Fruit fly (Drosophila melanogaster) whole organism, embryonic: ENCODE data around the gene ppk13.

Experiments
- Aef1 ChIP-seq: fragments of 200-800 bp; sonication (Bioruptor generic); IDR thresholded peaks from 3 replicates; pipeline ENCODE4 v1.3.6; 2022; ENCODE audit warnings: missing biosample characterization, missing genetic modification characterization
- CG10431 ChIP-seq: fragments of 200-800 bp; sonication (Bioruptor generic); optimal IDR thresholded peaks from 3 replicates; lab custom pipeline; 2018; ENCODE audit warnings: missing biosample characterization, mild to moderate bottlenecking, missing genetic modification characterization
- CG10543 ChIP-seq: fragments of 200-800 bp; sonication (Bioruptor generic); optimal IDR thresholded peaks from 3 replicates; lab custom pipeline; 2017; ENCODE audit warnings: missing biosample characterization, mild to moderate bottlenecking, missing genetic modification characterization, moderate library complexity
- CG11696 ChIP-seq: fragments of 200-800 bp; sonication (Bioruptor generic); IDR thresholded peaks from 2 replicates; pipeline ENCODE4 v1.3.6; 2022; ENCODE audit warnings: missing biosample characterization, missing genetic modification characterization
- CG13894 ChIP-seq: fragments of 200-800 bp; sonication (Bioruptor generic); optimal IDR thresholded peaks from 3 replicates; lab custom pipeline; 2018; ENCODE audit warnings: missing biosample characterization, mild to moderate bottlenecking, missing genetic modification characterization, moderate library complexity
- CG16863 ChIP-seq: fragments of 200-800 bp; sonication (Bioruptor generic); optimal IDR thresholded peaks from 3 replicates; lab custom pipeline; 2016; ENCODE audit warnings: missing biosample characterization, missing genetic modification characterization
- CG17186 ChIP-seq: fragments of 200-800 bp; sonication (Bioruptor generic); optimal IDR thresholded peaks from 3 replicates; lab custom pipeline; 2017; ENCODE audit warnings: missing biosample characterization, missing genetic modification reagents, missing genetic modification characterization
- CG17328 ChIP-seq: fragments of 200-800 bp; sonication (Bioruptor generic); IDR thresholded peaks from 2 replicates; pipeline ENCODE4 v1.3.6; 2022; ENCODE audit warnings: missing biosample characterization, missing genetic modification characterization
- CG17912 ChIP-seq: fragments of 200-800 bp; sonication (Bioruptor generic); optimal IDR thresholded peaks from 2 replicates; lab custom pipeline; 2018; ENCODE audit warnings: missing biosample characterization, mild to moderate bottlenecking, missing genetic modification characterization
- CG18262 ChIP-seq: fragments of 200-800 bp; optimal IDR thresholded peaks from 3 replicates; lab custom pipeline; 2019; ENCODE audit warnings: missing biosample characterization, mild to moderate bottlenecking, missing genetic modification characterization, moderate library complexity
- CG34376 ChIP-seq: fragments of 200-800 bp; sonication (Bioruptor generic); optimal IDR thresholded peaks from 2 replicates; lab custom pipeline; 2018; ENCODE audit warnings: missing biosample characterization, mild to moderate bottlenecking, missing genetic modification characterization
- CG4282 ChIP-seq: fragments of 200-800 bp; sonication (Bioruptor generic); optimal IDR thresholded peaks from 2 replicates; lab custom pipeline; 2016; ENCODE audit warnings: missing biosample characterization, missing genetic modification characterization
- CG4617 ChIP-seq: fragments of 200-800 bp; sonication (Bioruptor generic); optimal IDR thresholded peaks from 3 replicates; lab custom pipeline; 2016; ENCODE audit warnings: missing biosample characterization, missing genetic modification characterization, borderline replicate concordance
- CG6254 ChIP-seq: fragments of 200-800 bp; sonication (Bioruptor generic); optimal IDR thresholded peaks from 3 replicates; lab custom pipeline; 2017; ENCODE audit warnings: mild to moderate bottlenecking, missing biosample characterization, missing genetic modification reagents, missing genetic modification characterization
- CG7786 ChIP-seq: fragments of 200-800 bp; sonication (Bioruptor generic); optimal IDR thresholded peaks from 2 replicates; lab custom pipeline; 2016; ENCODE audit warnings: missing biosample characterization, missing genetic modification characterization
- CG8089 ChIP-seq: fragments of 200-800 bp; sonication (Bioruptor generic); optimal IDR thresholded peaks from 3 replicates; lab custom pipeline; 2016; ENCODE audit warnings: missing biosample characterization, missing genetic modification characterization
- D19B ChIP-seq: fragments of 200-800 bp; sonication (Bioruptor generic); optimal IDR thresholded peaks from 2 replicates; lab custom pipeline; 2017; ENCODE audit warnings: missing biosample characterization, mild to moderate bottlenecking, missing genetic modification characterization
- Dad ChIP-seq: fragments of 200-800 bp; sonication (Bioruptor generic); optimal IDR thresholded peaks from 3 replicates; lab custom pipeline; 2016; ENCODE audit warnings: missing biosample characterization, missing genetic modification characterization
- Fer3 ChIP-seq: fragments of 200-800 bp; sonication (Bioruptor generic); optimal IDR thresholded peaks from 2 replicates; lab custom pipeline; 2018; ENCODE audit warnings: missing biosample characterization, mild to moderate bottlenecking, missing genetic modification characterization, moderate library complexity
- GATAe ChIP-seq: fragments of 200-800 bp; sonication (Bioruptor generic); conservative IDR thresholded peaks from 2 replicates; pipeline ENCODE4 v1.3.6; 2022; ENCODE audit warnings: missing biosample characterization, missing genetic modification characterization
- Gsc ChIP-seq: fragments of 200-800 bp; sonication (Bioruptor generic); IDR thresholded peaks from 2 replicates; pipeline ENCODE4 v1.3.6; 2022; ENCODE audit warnings: missing biosample characterization, missing genetic modification characterization
- H2.0 ChIP-seq: fragments of 200-800 bp; sonication (Bioruptor generic); IDR thresholded peaks from 2 replicates; pipeline ENCODE4 v1.3.6; 2022; ENCODE audit warnings: missing biosample characterization, missing genetic modification characterization
- Kr ChIP-seq: fragments of 200-800 bp; sonication (Bioruptor generic); optimal IDR thresholded peaks from 2 replicates; lab custom pipeline; 2017; ENCODE audit warnings: missing biosample characterization, mild to moderate bottlenecking, missing genetic modification characterization
- Stat92E ChIP-seq, 3 experiments: fragments of >200 bp in 2 of 3; fragments of 200-800 bp in 1 of 3; sonication (Bioruptor generic) in 1 of 3; optimal IDR thresholded peaks; 2 replicates each; lab custom pipeline; 2017 to 2019; ENCODE audit warnings: missing biosample characterization in 3 of 3, missing genetic modification characterization in 3 of 3, mild to moderate bottlenecking in 1 of 3, moderate library complexity in 1 of 3
- Usf ChIP-seq: fragments of 200-800 bp; sonication (Bioruptor generic); optimal IDR thresholded peaks from 2 replicates; lab custom pipeline; 2017; ENCODE audit warnings: missing genotype, missing biosample characterization, missing genetic modification characterization
- bowl ChIP-seq: fragments of 200-800 bp; sonication (Bioruptor generic); IDR thresholded peaks from 2 replicates; pipeline ENCODE4 v1.3.6; 2022; ENCODE audit warnings: missing biosample characterization, missing genetic modification characterization
- btn ChIP-seq: fragments of 200-800 bp; sonication (Bioruptor generic); optimal IDR thresholded peaks from 2 replicates; lab custom pipeline; 2016; ENCODE audit warnings: missing biosample characterization, missing genetic modification characterization
- caup ChIP-seq: fragments of 200-800 bp; sonication (Bioruptor generic); optimal IDR thresholded peaks from 3 replicates; lab custom pipeline; 2017; ENCODE audit warnings: missing biosample characterization, mild to moderate bottlenecking, missing genetic modification characterization, moderate library complexity; ENCODE audit not compliant: severe bottlenecking
- crol ChIP-seq: fragments of 200-800 bp; sonication (Bioruptor generic); IDR thresholded peaks from 2 replicates; pipeline ENCODE4 v1.3.6; 2022; ENCODE audit warnings: missing biosample characterization, missing genetic modification characterization
- dan ChIP-seq: fragments of 200-800 bp; sonication (Bioruptor generic); IDR thresholded peaks from 2 replicates; pipeline ENCODE4 v1.3.6; 2022; ENCODE audit warnings: missing biosample characterization, missing genetic modification characterization
- en ChIP-seq: fragments of 200-800 bp; sonication (Bioruptor generic); optimal IDR thresholded peaks from 2 replicates; lab custom pipeline; 2016; ENCODE audit warnings: missing biosample characterization, missing genetic modification characterization
- eve ChIP-seq, 2 experiments: fragments of >200 bp; optimal IDR thresholded peaks; 2 replicates each; lab custom pipeline; 2017; ENCODE audit warnings: missing biosample characterization in 2 of 2, missing genetic modification characterization in 2 of 2
- exex ChIP-seq: fragments of 200-800 bp; sonication (Bioruptor generic); optimal IDR thresholded peaks from 4 replicates; lab custom pipeline; 2018; ENCODE audit warnings: missing biosample characterization, mild to moderate bottlenecking, missing genetic modification characterization, moderate library complexity
- gce ChIP-seq: fragments of 200-800 bp; sonication (Bioruptor generic); IDR thresholded peaks from 3 replicates; pipeline ENCODE4 v1.3.6; 2022; ENCODE audit warnings: missing biosample characterization, missing genetic modification characterization
- grn ChIP-seq: fragments of 200-800 bp; sonication (Bioruptor generic); optimal IDR thresholded peaks from 3 replicates; lab custom pipeline; 2017; ENCODE audit warnings: missing biosample characterization, missing genetic modification characterization
- gt ChIP-seq: fragments of 200-800 bp; sonication (Bioruptor generic); IDR thresholded peaks from 2 replicates; pipeline ENCODE4 v1.3.6; 2022; ENCODE audit warnings: missing biosample characterization, missing genetic modification characterization
- h ChIP-seq: fragments of >200 bp; optimal IDR thresholded peaks from 2 replicates; lab custom pipeline; 2017
- kay ChIP-seq: fragments of 200-800 bp; sonication (Bioruptor generic); optimal IDR thresholded peaks from 2 replicates; lab custom pipeline; 2016; ENCODE audit warnings: missing biosample characterization, missing genetic modification characterization
- ken ChIP-seq: fragments of 200-800 bp; sonication (Bioruptor generic); IDR thresholded peaks from 3 replicates; pipeline ENCODE4 v1.3.6; 2022; ENCODE audit warnings: missing biosample characterization, missing genetic modification characterization
- lab ChIP-seq: fragments of 200-800 bp; sonication (Bioruptor generic); optimal IDR thresholded peaks from 3 replicates; lab custom pipeline; 2017; ENCODE audit warnings: missing biosample characterization, missing genetic modification characterization, mild to moderate bottlenecking, moderate library complexity, missing genetic modification reagents
- lbe ChIP-seq: fragments of 200-800 bp; sonication (Bioruptor generic); optimal IDR thresholded peaks from 2 replicates; lab custom pipeline; 2016; ENCODE audit warnings: missing biosample characterization, mild to moderate bottlenecking, missing genetic modification characterization
- lola ChIP-seq, 3 experiments: fragments of >200 bp in 2 of 3; fragments of 200-800 bp in 1 of 3; sonication (Bioruptor generic) in 1 of 3; optimal IDR thresholded peaks; 2 replicates each; lab custom pipeline; 2017 to 2019; ENCODE audit warnings: missing biosample characterization in 3 of 3, missing genetic modification characterization in 3 of 3, mild to moderate bottlenecking in 1 of 3, moderate library complexity in 1 of 3
- mirr ChIP-seq: fragments of 200-800 bp; sonication (Bioruptor generic); optimal IDR thresholded peaks from 3 replicates; lab custom pipeline; 2018; ENCODE audit warnings: missing biosample characterization, mild to moderate bottlenecking, missing genetic modification characterization
- nerfin-1 ChIP-seq: fragments of 200-800 bp; sonication (Bioruptor generic); optimal IDR thresholded peaks from 3 replicates; lab custom pipeline; 2019; ENCODE audit warnings: missing biosample characterization, mild to moderate bottlenecking, missing genetic modification characterization, moderate library complexity
- pzg ChIP-seq: fragments of 200-800 bp; sonication (Bioruptor generic); optimal IDR thresholded peaks from 3 replicates; lab custom pipeline; 2018; ENCODE audit warnings: missing biosample characterization, mild to moderate bottlenecking, missing genetic modification characterization, moderate library complexity
- sens ChIP-seq: fragments of 200-800 bp; sonication (Bioruptor generic); peaks from one replicate; lab custom pipeline; 2016; ENCODE audit warnings: missing biosample characterization, missing genetic modification characterization
- sima ChIP-seq: fragments of 200-800 bp; sonication (Bioruptor generic); optimal IDR thresholded peaks from 2 replicates; lab custom pipeline; 2016; ENCODE audit warnings: missing biosample characterization, missing genetic modification characterization
- sqz ChIP-seq: fragments of 200-800 bp; sonication (Bioruptor generic); optimal IDR thresholded peaks from 3 replicates; lab custom pipeline; 2018; ENCODE audit warnings: missing biosample characterization, mild to moderate bottlenecking, missing genetic modification characterization
- vvl ChIP-seq: fragments of 200-800 bp; sonication (Bioruptor generic); IDR thresholded peaks from 2 replicates; pipeline ENCODE4 v1.3.6; 2022; ENCODE audit warnings: missing biosample characterization, missing genetic modification characterization

The ppk13 gene

dm6 chr2L:21062611-21063010, 25.9 kb downstream of the ppk13 start (continued):
- TF ChIP-seq CG17328 (GFP tag; lab: Robert Waterston, UW): no peak
- TF ChIP-seq Fer3 (tag; lab: Kevin White, UChicago): no peak
- no peak for TF ChIP-seq sima (GFP tag; lab: Kevin White, UChicago)
- no peak for TF ChIP-seq Stat92E (GFP tag; optimal IDR thresholded peaks at IDR 0.05; lab: Kevin White, UChicago)
- TF ChIP-seq vvl (GFP tag; lab: Robert Waterston, UW): peak; percentile 55; the same call in 1 of the 2 replicates
- no peak for TF ChIP-seq Gsc (GFP tag; lab: Robert Waterston, UW)
- no peak for TF ChIP-seq dan (GFP tag; lab: Robert Waterston, UW)
- TF ChIP-seq CG13894: peak; percentile 78

dm6 chr2L:21061591-21061990, 27.0 kb downstream of the ppk13 start:
- TF ChIP-seq ken (GFP tag; lab: Robert Waterston, UW): no peak
- no peak for TF ChIP-seq CG10431 (GFP tag; lab: Kevin White, UChicago)
- TF ChIP-seq lbe (GFP tag; lab: Kevin White, UChicago): no peak
- TF ChIP-seq CG6254 (GFP tag; lab: Kevin White, UChicago): no peak
- TF ChIP-seq CG4617 (GFP tag; lab: Kevin White, UChicago): no peak
- no peak for TF ChIP-seq CG17912 (GFP tag; lab: Kevin White, UChicago)
- TF ChIP-seq CG4282: no peak
- TF ChIP-seq D19B (GFP tag; lab: Kevin White, UChicago): no peak
- no peak for TF ChIP-seq sqz (GFP tag; lab: Kevin White, UChicago)
- no peak for TF ChIP-seq bowl
- no peak for TF ChIP-seq Kr (GFP tag; lab: Kevin White, UChicago)
- no peak for TF ChIP-seq kay (GFP tag; lab: Kevin White, UChicago)
- no peak for TF ChIP-seq pzg (GFP tag; lab: Kevin White, UChicago)
- TF ChIP-seq CG16863 (GFP tag; lab: Kevin White, UChicago): no peak
- TF ChIP-seq gce (GFP tag; lab: Robert Waterston, UW): no peak
- TF ChIP-seq en (GFP tag; lab: Kevin White, UChicago): no peak
- no peak for TF ChIP-seq lola (GFP tag; optimal IDR thresholded peaks at IDR 0.05; lab: Kevin White, UChicago)
- no peak for TF ChIP-seq CG18262 (tag; lab: Kevin White, UChicago)
- no peak for TF ChIP-seq CG17186 (GFP tag; lab: Kevin White, UChicago)
- TF ChIP-seq, all 482 proteins: peak for 0

- TF ChIP-seq exex (tag; lab: Kevin White, UChicago) (peak; percentile 80), crol (peak; percentile 43; the same call in 1 of the 2 replicates), caup (GFP tag; lab: Kevin White, UChicago) (peak; percentile 1), gt (GFP tag; lab: Robert Waterston, UW) (no peak), GATAe (GFP tag; lab: Robert Waterston, UW) (peak; percentile 48), Aef1 (GFP tag; lab: Robert Waterston, UW) (peak; percentile 34; the same call in 1 of the 3 replicates), mirr (GFP tag; lab: Kevin White, UChicago) (peak; percentile 69), CG11696 (GFP tag; lab: Robert Waterston, UW) (no peak), Usf (GFP tag; lab: Kevin White, UChicago) (no peak), h (lab: Kevin White, UChicago) (no peak), CG8089 (GFP tag; lab: Kevin White, UChicago) (no peak), grn (GFP tag; lab: Kevin White, UChicago) (peak; percentile 33), sens (GFP tag; lab: Kevin White, UChicago) (peak; percentile 75), Dad (no peak), H2.0 (GFP tag; lab: Robert Waterston, UW) (no peak), lab (GFP tag; lab: Kevin White, UChicago) (peak; percentile 38), CG34376 (peak; percentile 34), CG10543 (GFP tag; lab: Kevin White, UChicago) (peak; percentile 30), btn (no peak), CG7786 (no peak), eve (GFP tag; optimal IDR thresholded peaks at IDR 0.05; lab: Kevin White, UChicago) (peak in 1 of 2 experiments; percentile 29), nerfin-1 (tag; lab: Kevin White, UChicago) (no peak)
These were observed 34.9 kb downstream of the ppk13 start for dm6 chr2L:21053623-21054022.
